Fruit fly (Drosophila melanogaster) whole organism, embryonic: ENCODE measurements around the gene PIG-T.

Experiments used
- Asciz ChIP-seq: fragments of 200-800 bp; sonication (Bioruptor generic); optimal IDR thresholded peaks from 2 replicates; lab custom pipeline; 2017; ENCODE audit warnings: missing biosample characterization, mild to moderate bottlenecking, missing genetic modification characterization, missing genetic modification reagents
- Atf-2 ChIP-seq: fragments of 200-800 bp; sonication (Bioruptor generic); optimal IDR thresholded peaks from 2 replicates; lab custom pipeline; 2016; ENCODE audit warnings: missing biosample characterization, missing genetic modification characterization
- B-H1 ChIP-seq: fragments of 200-800 bp; sonication (Bioruptor generic); IDR thresholded peaks from 3 replicates; pipeline ENCODE4 v1.3.6; 2022; ENCODE audit warnings: missing biosample characterization, missing genetic modification characterization
- CG11247 ChIP-seq: fragments of 200-800 bp; sonication (Bioruptor generic); IDR thresholded peaks from 2 replicates; pipeline ENCODE4 v1.3.6; 2022; ENCODE audit warnings: missing biosample characterization, missing genetic modification characterization
- CG11696 ChIP-seq: fragments of 200-800 bp; sonication (Bioruptor generic); IDR thresholded peaks from 2 replicates; pipeline ENCODE4 v1.3.6; 2022; ENCODE audit warnings: missing biosample characterization, missing genetic modification characterization
- CG11723 ChIP-seq: fragments of 200-800 bp; sonication (Bioruptor generic); optimal IDR thresholded peaks from 2 replicates; lab custom pipeline; 2017; ENCODE audit warnings: missing biosample characterization, mild to moderate bottlenecking, missing genetic modification characterization
- CG13894 ChIP-seq: fragments of 200-800 bp; sonication (Bioruptor generic); optimal IDR thresholded peaks from 3 replicates; lab custom pipeline; 2018; ENCODE audit warnings: missing biosample characterization, mild to moderate bottlenecking, missing genetic modification characterization, moderate library complexity
- CG17568 ChIP-seq: fragments of 200-800 bp; sonication (Bioruptor generic); optimal IDR thresholded peaks from 2 replicates; lab custom pipeline; 2018; ENCODE audit warnings: missing biosample characterization, mild to moderate bottlenecking, missing genetic modification characterization, moderate library complexity
- CG18011 ChIP-seq: fragments of 200-800 bp; sonication (Bioruptor generic); optimal IDR thresholded peaks from 2 replicates; lab custom pipeline; 2017; ENCODE audit warnings: missing biosample characterization, missing genetic modification characterization, mild to moderate bottlenecking, moderate library complexity, missing genotype
- CG3847 ChIP-seq: fragments of 200-800 bp; sonication (Bioruptor generic); IDR thresholded peaks from 2 replicates; pipeline ENCODE4 v1.3.6; 2022; ENCODE audit warnings: missing biosample characterization, missing genetic modification characterization
- CG42726 ChIP-seq: fragments of 200-800 bp; sonication (Bioruptor generic); IDR thresholded peaks from 2 replicates; pipeline ENCODE4 v1.3.6; 2022; ENCODE audit warnings: missing biosample characterization, missing genetic modification characterization; ENCODE audit not compliant: partially characterized antibody
- CG4424 ChIP-seq: fragments of 200-800 bp; sonication (Bioruptor generic); optimal IDR thresholded peaks from 3 replicates; lab custom pipeline; 2016; ENCODE audit warnings: missing biosample characterization, missing genetic modification characterization
- CG6272 ChIP-seq: fragments of 200-800 bp; sonication (Bioruptor generic); IDR thresholded peaks from 2 replicates; pipeline ENCODE4 v1.3.6; 2022; ENCODE audit warnings: missing biosample characterization, missing genetic modification characterization
- CG6689 ChIP-seq: fragments of 200-800 bp; sonication (Bioruptor generic); IDR thresholded peaks from 2 replicates; pipeline ENCODE4 v1.3.6; 2022; ENCODE audit warnings: missing biosample characterization, missing genetic modification characterization
- CG9609 ChIP-seq: fragments of 200-800 bp; sonication (Bioruptor generic); optimal IDR thresholded peaks from 3 replicates; lab custom pipeline; 2016; ENCODE audit warnings: missing biosample characterization, missing genetic modification characterization
- CG9817 ChIP-seq: fragments of 200-800 bp; sonication (Bioruptor generic); optimal IDR thresholded peaks from 2 replicates; lab custom pipeline; 2018; ENCODE audit warnings: missing biosample characterization, mild to moderate bottlenecking, missing genetic modification characterization, moderate library complexity
- CG9876 ChIP-seq: fragments of 200-800 bp; sonication (Bioruptor generic); optimal IDR thresholded peaks from 2 replicates; lab custom pipeline; 2016; ENCODE audit warnings: missing biosample characterization, missing genetic modification characterization
- CkIIα-i1 ChIP-seq: fragments of 200-800 bp; sonication (Bioruptor generic); IDR thresholded peaks from 2 replicates; pipeline ENCODE4 v1.3.6; 2022; ENCODE audit warnings: missing biosample characterization, missing genetic modification characterization
- Dfd ChIP-seq, 2 experiments: fragments of >200 bp; optimal IDR thresholded peaks; 2 replicates each; lab custom pipeline; 2017; ENCODE audit warnings: missing biosample characterization in 2 of 2, missing genetic modification characterization in 2 of 2
- Doc3 ChIP-seq: fragments of 200-800 bp; sonication (Bioruptor generic); IDR thresholded peaks from 3 replicates; pipeline ENCODE4 v1.3.6; 2022; ENCODE audit warnings: missing biosample characterization, missing genetic modification characterization; ENCODE audit not compliant: partially characterized antibody
- ERR ChIP-seq: fragments of 200-800 bp; sonication (Bioruptor generic); optimal IDR thresholded peaks from 2 replicates; lab custom pipeline; 2016; ENCODE audit warnings: missing biosample characterization, missing genetic modification characterization
- Hr78 ChIP-seq, 2 experiments: fragments of 200-800 bp in 1 of 2; fragments of >200 bp in 1 of 2; sonication (Bioruptor generic) in 1 of 2; optimal IDR thresholded peaks; 2 replicates each; lab custom pipeline; 2017 to 2019; ENCODE audit warnings: missing biosample characterization in 2 of 2, missing genetic modification characterization in 2 of 2, mild to moderate bottlenecking in 1 of 2, moderate library complexity in 1 of 2
- MTF-1 ChIP-seq: fragments of 200-800 bp; sonication (Bioruptor generic); optimal IDR thresholded peaks from 2 replicates; lab custom pipeline; 2018; ENCODE audit warnings: missing biosample characterization, mild to moderate bottlenecking, missing genetic modification characterization, borderline replicate concordance
- Mrtf ChIP-seq: fragments of 200-800 bp; sonication (Bioruptor generic); IDR thresholded peaks from 3 replicates; pipeline ENCODE4 v1.3.6; 2022; ENCODE audit warnings: missing biosample characterization, missing genetic modification characterization
- Nf-YA ChIP-seq: fragments of 200-800 bp; sonication (Bioruptor generic); IDR thresholded peaks from 2 replicates; pipeline ENCODE4 v1.3.6; 2022; ENCODE audit warnings: missing biosample characterization, missing genetic modification characterization
- Vsx1 ChIP-seq: fragments of 200-800 bp; sonication (Bioruptor generic); optimal IDR thresholded peaks from 2 replicates; lab custom pipeline; 2017; ENCODE audit warnings: missing biosample characterization, mild to moderate bottlenecking, missing genetic modification characterization, missing genetic modification reagents
- aop ChIP-seq: fragments of 200-800 bp; sonication (Bioruptor generic); IDR thresholded peaks from 2 replicates; pipeline ENCODE4 v1.3.6; 2022; ENCODE audit warnings: missing biosample characterization, missing genetic modification characterization
- btn ChIP-seq: fragments of 200-800 bp; sonication (Bioruptor generic); optimal IDR thresholded peaks from 2 replicates; lab custom pipeline; 2016; ENCODE audit warnings: missing biosample characterization, missing genetic modification characterization
- crol ChIP-seq: fragments of 200-800 bp; sonication (Bioruptor generic); IDR thresholded peaks from 2 replicates; pipeline ENCODE4 v1.3.6; 2022; ENCODE audit warnings: missing biosample characterization, missing genetic modification characterization
- dpn ChIP-seq, 2 experiments: fragments of 200-800 bp; sonication (Bioruptor generic); optimal IDR thresholded peaks; 3 replicates each; lab custom pipeline; 2016; ENCODE audit warnings: missing biosample characterization in 2 of 2, missing genetic modification characterization in 2 of 2
- ewg ChIP-seq: fragments of 200-800 bp; sonication (Bioruptor generic); optimal IDR thresholded peaks from 3 replicates; lab custom pipeline; 2017; ENCODE audit warnings: mild to moderate bottlenecking, missing biosample characterization, missing genetic modification reagents, missing genetic modification characterization
- ftz-f1 ChIP-seq: fragments of 200-800 bp; sonication (Bioruptor generic); optimal IDR thresholded peaks from 2 replicates; lab custom pipeline; 2016; ENCODE audit warnings: missing biosample characterization, missing genetic modification characterization
- gce ChIP-seq: fragments of 200-800 bp; sonication (Bioruptor generic); IDR thresholded peaks from 3 replicates; pipeline ENCODE4 v1.3.6; 2022; ENCODE audit warnings: missing biosample characterization, missing genetic modification characterization
- gcm ChIP-seq: fragments of 200-800 bp; sonication (Bioruptor generic); optimal IDR thresholded peaks from 2 replicates; lab custom pipeline; 2019; ENCODE audit warnings: missing biosample characterization, mild to moderate bottlenecking, missing genetic modification characterization, moderate library complexity
- hb ChIP-seq: fragments of 200-800 bp; sonication (Bioruptor generic); IDR thresholded peaks from 3 replicates; pipeline ENCODE4 v1.3.6; 2022; ENCODE audit warnings: missing biosample characterization, missing genetic modification characterization; ENCODE audit not compliant: partially characterized antibody
- her ChIP-seq: fragments of 200-800 bp; sonication (Bioruptor generic); optimal IDR thresholded peaks from 2 replicates; lab custom pipeline; 2016; ENCODE audit warnings: missing biosample characterization, missing genetic modification characterization
- jumu ChIP-seq: fragments of 200-800 bp; sonication (Bioruptor generic); optimal IDR thresholded peaks from 3 replicates; lab custom pipeline; 2016; ENCODE audit warnings: missing biosample characterization, missing genetic modification characterization
- kah ChIP-seq: fragments of 200-800 bp; sonication (Bioruptor generic); optimal IDR thresholded peaks from 2 replicates; lab custom pipeline; 2018; ENCODE audit warnings: missing biosample characterization, mild to moderate bottlenecking, missing genetic modification characterization
- lbe ChIP-seq: fragments of 200-800 bp; sonication (Bioruptor generic); optimal IDR thresholded peaks from 2 replicates; lab custom pipeline; 2016; ENCODE audit warnings: missing biosample characterization, mild to moderate bottlenecking, missing genetic modification characterization
- lmd ChIP-seq: fragments of 200-800 bp; sonication (Bioruptor generic); IDR thresholded peaks from 2 replicates; pipeline ENCODE4 v1.3.6; 2022; ENCODE audit warnings: missing biosample characterization, missing genetic modification characterization
- pfk ChIP-seq: fragments of 200-800 bp; sonication (Bioruptor generic); optimal IDR thresholded peaks from 2 replicates; lab custom pipeline; 2018; ENCODE audit warnings: missing biosample characterization, mild to moderate bottlenecking, missing genetic modification characterization, moderate library complexity
- pzg ChIP-seq: fragments of 200-800 bp; sonication (Bioruptor generic); optimal IDR thresholded peaks from 3 replicates; lab custom pipeline; 2018; ENCODE audit warnings: missing biosample characterization, mild to moderate bottlenecking, missing genetic modification characterization, moderate library complexity
- sc ChIP-seq, 3 experiments: fragments of >200 bp in 2 of 3; fragments of 200-800 bp in 1 of 3; sonication (Bioruptor generic) in 1 of 3; optimal IDR thresholded peaks; 2 replicates in 2 of 3; 3 replicates in 1 of 3; lab custom pipeline; 2017; ENCODE audit warnings: mild to moderate bottlenecking in 1 of 3, missing biosample characterization in 1 of 3, missing genetic modification characterization in 1 of 3, missing genetic modification reagents in 1 of 3
- shn ChIP-seq: fragments of 200-800 bp; sonication (Bioruptor generic); optimal IDR thresholded peaks from 3 replicates; lab custom pipeline; 2016; ENCODE audit warnings: missing biosample characterization, missing genetic modification characterization
- sim ChIP-seq: fragments of 200-800 bp; sonication (Bioruptor generic); IDR thresholded peaks from 2 replicates; pipeline ENCODE4 v1.3.6; 2022; ENCODE audit warnings: missing biosample characterization, missing genetic modification characterization
- tio ChIP-seq: fragments of 200-800 bp; sonication (Bioruptor generic); optimal IDR thresholded peaks from 2 replicates; lab custom pipeline; 2017; ENCODE audit warnings: missing biosample characterization, missing genetic modification characterization, inconsistent platforms
- toy ChIP-seq: fragments of 200-800 bp; sonication (Bioruptor generic); IDR thresholded peaks from 2 replicates; pipeline ENCODE4 v1.3.6; 2022; ENCODE audit warnings: missing biosample characterization, missing genetic modification characterization
- z ChIP-seq: fragments of 200-800 bp; sonication (Bioruptor generic); IDR thresholded peaks from 3 replicates; pipeline ENCODE4 v1.3.6; 2022; ENCODE audit warnings: missing biosample characterization, missing genetic modification characterization

PIG-T gene

dm6 chrX:8398177-8399018, 8.7 kb downstream of the PIG-T start, which contains the start of gene CG10555 (continued):
- TF ChIP-seq ftz-f1 (no peak), jumu (peak; percentile 69), CG3847 (peak; percentile 91), tio (GFP tag; lab: Kevin White, UChicago) (peak; percentile 85), CG9876 (GFP tag; lab: Kevin White, UChicago) (peak; percentile 94), hb (peak; percentile 85), sc (optimal IDR thresholded peaks at IDR 0.05; lab: Kevin White, UChicago) (no peak), sc (GFP tag; optimal IDR thresholded peaks at IDR 0.05; lab: Kevin White, UChicago) (peak; percentile 45), CG4424 (peak; percentile 81), CG11723 (GFP tag; lab: Kevin White, UChicago) (peak; percentile 74), shn (GFP tag; lab: Kevin White, UChicago) (peak; percentile 95), CG11247 (GFP tag; lab: Robert Waterston, UW) (peak; percentile 89), CG42726 (GFP tag; lab: Robert Waterston, UW) (peak; percentile 56; the same call in 1 of the 2 replicates), Nf-YA (GFP tag; lab: Robert Waterston, UW) (no peak; the same call in 1 of the 2 replicates), Vsx1 (no peak), ewg (GFP tag; lab: Kevin White, UChicago) (peak; percentile 84), B-H1 (GFP tag; lab: Robert Waterston, UW) (peak; percentile 65), MTF-1 (no peak), CG17568 (GFP tag; lab: Kevin White, UChicago) (no peak), aop (0 out of 2 replicates have a peak, but pooled peaks have one; percentile 48), Atf-2 (GFP tag; lab: Kevin White, UChicago) (peak; percentile 84), z (no peak), Hr78 (GFP tag; optimal IDR thresholded peaks at IDR 0.05; lab: Kevin White, UChicago) (no peak), Mrtf (GFP tag; lab: Robert Waterston, UW) (peak; percentile 84), CG13894 (tag; lab: Kevin White, UChicago) (peak; percentile 48), lmd (GFP tag; lab: Robert Waterston, UW) (peak; percentile 94), CG6689 (GFP tag; lab: Robert Waterston, UW) (peak; percentile 84), CG18011 (GFP tag; lab: Kevin White, UChicago) (peak; percentile 67), sim (peak; percentile 81), CG6272 (GFP tag; lab: Robert Waterston, UW) (peak; percentile 80), dpn (GFP tag; optimal IDR thresholded peaks at IDR 0.05; lab: Kevin White, UChicago) (peak; percentile 46 to 87), crol (GFP tag; lab: Robert Waterston, UW) (no peak), toy (GFP tag; lab: Robert Waterston, UW) (peak; percentile 58; the same call in 1 of the 2 replicates), ERR (GFP tag; lab: Kevin White, UChicago) (no peak), CkIIα-i1 (GFP tag; lab: Robert Waterston, UW) (no peak), gce (GFP tag; lab: Robert Waterston, UW) (peak; percentile 63; the same call in 1 of the 3 replicates), Doc3 (GFP tag; lab: Robert Waterston, UW) (no peak), CG9609 (GFP tag; lab: Kevin White, UChicago) (peak; percentile 89), CG9817 (tag; lab: Kevin White, UChicago) (peak; percentile 92), gcm (GFP tag; lab: Kevin White, UChicago) (peak; percentile 4), pfk (no peak), her (GFP tag; lab: Kevin White, UChicago) (peak; percentile 77), btn (GFP tag; lab: Kevin White, UChicago) (peak; percentile 68), pzg (peak; percentile 45), lbe (peak; percentile 57), CG11696 (0 out of 2 replicates have a peak, but pooled peaks have one; percentile 48), Dfd (GFP tag; optimal IDR thresholded peaks at IDR 0.05; lab: Kevin White, UChicago) (no peak), Asciz (GFP tag; lab: Kevin White, UChicago) (no peak), kah (GFP tag; lab: Kevin White, UChicago) (no peak)
